Worm (Caenorhabditis elegans) whole organism, L4 larva: ENCODE measurements around the gene M60.4.

Experiments
- F26F4.8 ChIP-seq: fragments of 200-800 bp; sonication (Bioruptor generic); conservative IDR thresholded peaks from 2 replicates; pipeline ENCODE4 v1.3.6; 2022; ENCODE audit warnings: missing genetic modification characterization, missing compliant biosample characterization
- T26A8.4 ChIP-seq: fragments of 200-800 bp; sonication (Bioruptor generic); IDR thresholded peaks from 2 replicates; pipeline ENCODE4 v1.3.6; 2022; ENCODE audit warnings: missing genetic modification characterization, missing compliant biosample characterization
- Y48G9A.11 ChIP-seq: fragments of 200-800 bp; sonication (Bioruptor generic); IDR thresholded peaks from 2 replicates; pipeline ENCODE4 v1.3.6; 2022; ENCODE audit warnings: missing genetic modification reagents, missing genetic modification characterization, missing compliant biosample characterization
- Y5F2A.4 ChIP-seq: fragments of 200-800 bp; sonication (Bioruptor generic); optimal IDR thresholded peaks from 2 replicates; lab custom pipeline; 2018; ENCODE audit warnings: mild to moderate bottlenecking, missing genetic modification characterization, missing compliant biosample characterization
- Y75B8A.6 ChIP-seq: fragments of 200-800 bp; sonication (Bioruptor generic); IDR thresholded peaks from 2 replicates; pipeline ENCODE4 v1.3.6; 2022; ENCODE audit warnings: missing genetic modification reagents, missing genetic modification characterization, missing compliant biosample characterization
- aha-1 ChIP-seq: fragments of 150-350 bp; peaks from one replicate; lab custom pipeline; 2014; ENCODE audit warnings: missing biosample characterization, missing genetic modification characterization
- aly-2 ChIP-seq: sonication (generic microtip); optimal IDR thresholded peaks from 2 replicates; lab custom pipeline; 2018; ENCODE audit warnings: missing biosample characterization, missing genetic modification characterization
- ceh-20 ChIP-seq: fragments of 200-800 bp; sonication (Bioruptor generic); IDR thresholded peaks from 2 replicates; pipeline ENCODE4 v1.3.6; 2022; ENCODE audit warnings: missing genetic modification reagents, missing genetic modification characterization, missing compliant biosample characterization
- ceh-28 ChIP-seq: fragments of 150-350 bp; optimal IDR thresholded peaks from 2 replicates; lab custom pipeline; 2014; ENCODE audit warnings: missing biosample characterization, missing genetic modification reagents, missing genetic modification characterization
- ceh-32 ChIP-seq: sonication (generic microtip); optimal IDR thresholded peaks from 2 replicates; lab custom pipeline; 2016; ENCODE audit warnings: mild to moderate bottlenecking, missing genetic modification characterization, missing compliant biosample characterization; ENCODE audit not compliant: poor library complexity
- ceh-44 ChIP-seq: fragments of 200-800 bp; sonication (Bioruptor generic); IDR thresholded peaks from 2 replicates; pipeline ENCODE4 v1.3.6; 2022; ENCODE audit warnings: missing genetic modification reagents, missing genetic modification characterization, missing compliant biosample characterization
- ceh-62 ChIP-seq: sonication (generic microtip); optimal IDR thresholded peaks from 2 replicates; lab custom pipeline; 2017; ENCODE audit warnings: missing biosample characterization, missing genetic modification characterization
- ceh-82 ChIP-seq: sonication (generic microtip); optimal IDR thresholded peaks from 2 replicates; lab custom pipeline; 2017; ENCODE audit warnings: missing biosample characterization, missing genetic modification characterization
- daf-19 ChIP-seq: fragments of 200-800 bp; sonication (Bioruptor generic); conservative IDR thresholded peaks from 2 replicates; pipeline ENCODE4 v1.3.6; 2022; ENCODE audit warnings: missing genetic modification characterization, missing compliant biosample characterization
- daf-8 ChIP-seq: fragments of 200-800 bp; sonication (Bioruptor generic); IDR thresholded peaks from 2 replicates; pipeline ENCODE4 v1.3.6; 2022; ENCODE audit warnings: missing genetic modification characterization, missing compliant biosample characterization
- dmd-8 ChIP-seq: fragments of 200-800 bp; sonication (Bioruptor generic); IDR thresholded peaks from 2 replicates; pipeline ENCODE4 v1.3.6; 2022; ENCODE audit warnings: missing genetic modification characterization, missing compliant biosample characterization
- dmd-9 ChIP-seq: fragments of 200-800 bp; sonication (Bioruptor generic); IDR thresholded peaks from 2 replicates; pipeline ENCODE4 v1.3.6; 2022; ENCODE audit warnings: missing genetic modification reagents, missing genetic modification characterization, missing compliant biosample characterization
- duxl-1 ChIP-seq: sonication (generic microtip); optimal IDR thresholded peaks from 2 replicates; lab custom pipeline; 2016; ENCODE audit warnings: mild to moderate bottlenecking, missing genetic modification characterization, moderate library complexity, missing compliant biosample characterization; ENCODE audit not compliant: poor library complexity
- egl-43 ChIP-seq: fragments of 200-800 bp; sonication (Bioruptor generic); IDR thresholded peaks from 2 replicates; pipeline ENCODE4 v1.3.6; 2022; ENCODE audit warnings: missing genetic modification reagents, missing genetic modification characterization, missing compliant biosample characterization
- fkh-10 ChIP-seq: fragments of 150-350 bp; optimal IDR thresholded peaks from 2 replicates; lab custom pipeline; 2014; ENCODE audit warnings: missing biosample characterization, missing genetic modification reagents, missing genetic modification characterization
- gei-8 ChIP-seq: fragments of 200-800 bp; sonication (Bioruptor generic); optimal IDR thresholded peaks from 2 replicates; lab custom pipeline; 2018; ENCODE audit warnings: mild to moderate bottlenecking, missing genetic modification characterization, missing compliant biosample characterization
- hlh-11 ChIP-seq: fragments of 200-800 bp; sonication (Bioruptor generic); optimal IDR thresholded peaks from 2 replicates; lab custom pipeline; 2018; ENCODE audit warnings: mild to moderate bottlenecking, missing genetic modification characterization, missing compliant biosample characterization
- jun-1 ChIP-seq: fragments of 150-350 bp; optimal IDR thresholded peaks from 2 replicates; lab custom pipeline; 2014; ENCODE audit warnings: missing biosample characterization, missing genetic modification reagents, missing genetic modification characterization
- lim-7 ChIP-seq: fragments of 200-800 bp; sonication (Bioruptor generic); IDR thresholded peaks from 2 replicates; pipeline ENCODE4 v1.3.6; 2022; ENCODE audit warnings: missing genetic modification characterization, missing compliant biosample characterization
- lin-15B ChIP-seq: fragments of 150-350 bp; sonication (generic microtip); optimal IDR thresholded peaks from 3 replicates; lab custom pipeline; 2014; ENCODE audit warnings: missing biosample characterization, missing genetic modification characterization
- lin-38 ChIP-seq: fragments of 200-800 bp; sonication (Bioruptor generic); IDR thresholded peaks from 2 replicates; pipeline ENCODE4 v1.3.6; 2022; ENCODE audit warnings: missing genetic modification reagents, missing genetic modification characterization, missing compliant biosample characterization
- lir-3 ChIP-seq: sonication (generic microtip); optimal IDR thresholded peaks from 2 replicates; lab custom pipeline; 2016; ENCODE audit warnings: mild to moderate bottlenecking, missing genetic modification characterization, missing compliant biosample characterization
- mdl-1 ChIP-seq, 2 experiments: fragments of 150-350 bp in 1 of 2; sonication (generic microtip) in 1 of 2; optimal IDR thresholded peaks; 2 replicates each; lab custom pipeline; 2014 to 2017; ENCODE audit warnings: missing biosample characterization in 2 of 2, missing genetic modification characterization in 2 of 2
- mep-1 ChIP-seq: fragments of 150-350 bp; sonication (generic microtip); optimal IDR thresholded peaks from 3 replicates; lab custom pipeline; 2014; ENCODE audit warnings: missing biosample characterization, missing genetic modification characterization
- nhr-10 ChIP-seq: fragments of 150-350 bp; optimal IDR thresholded peaks from 2 replicates; lab custom pipeline; 2014; ENCODE audit warnings: missing biosample characterization, missing genetic modification characterization
- nhr-237 ChIP-seq: sonication (generic microtip); optimal IDR thresholded peaks from 2 replicates; lab custom pipeline; 2017; ENCODE audit warnings: missing biosample characterization, missing genetic modification characterization
- nhr-28 ChIP-seq: fragments of 150-350 bp; optimal IDR thresholded peaks from 2 replicates; lab custom pipeline; 2014; ENCODE audit warnings: missing biosample characterization, missing genetic modification characterization
- nhr-41 ChIP-seq: fragments of 200-800 bp; sonication (Bioruptor generic); IDR thresholded peaks from 2 replicates; pipeline ENCODE4 v1.3.6; 2022; ENCODE audit warnings: missing genetic modification reagents, missing genetic modification characterization, missing compliant biosample characterization
- nhr-48 ChIP-seq: sonication (generic microtip); optimal IDR thresholded peaks from 2 replicates; lab custom pipeline; 2016; ENCODE audit warnings: mild to moderate bottlenecking, missing genetic modification characterization, missing compliant biosample characterization
- nhr-6 ChIP-seq: fragments of 150-350 bp; optimal IDR thresholded peaks from 2 replicates; lab custom pipeline; 2014; ENCODE audit warnings: missing biosample characterization, missing genetic modification characterization
- nhr-77 ChIP-seq: fragments of 150-350 bp; optimal IDR thresholded peaks from 2 replicates; lab custom pipeline; 2014; ENCODE audit warnings: missing biosample characterization, missing genetic modification characterization
- pha-4 ChIP-seq, 2 experiments: fragments of 150-350 bp in 1 of 2; fragments of 200-800 bp in 1 of 2; sonication (Bioruptor generic) in 1 of 2; IDR thresholded peaks in 1 of 2; optimal IDR thresholded peaks in 1 of 2; 2 replicates each; pipeline versions ENCODE4 v1.3.6 to Lab custom; 2014 to 2022; ENCODE audit warnings: missing genetic modification characterization in 2 of 2, missing genetic modification reagents in 2 of 2, missing biosample characterization in 1 of 2, missing compliant biosample characterization in 1 of 2
- php-3 ChIP-seq: fragments of 200-800 bp; sonication (Bioruptor generic); IDR thresholded peaks from 2 replicates; pipeline ENCODE4 v1.3.6; 2022; ENCODE audit warnings: missing genetic modification reagents, missing genetic modification characterization, missing compliant biosample characterization
- skn-1 ChIP-seq: fragments of 150-350 bp; optimal IDR thresholded peaks from 2 replicates; lab custom pipeline; 2014; ENCODE audit warnings: missing biosample characterization, missing genetic modification characterization
- snpc-4 ChIP-seq: fragments of 150-350 bp; optimal IDR thresholded peaks from 2 replicates; lab custom pipeline; 2014; ENCODE audit warnings: missing biosample characterization, missing genetic modification characterization
- tag-97 ChIP-seq: fragments of 200-800 bp; sonication (Bioruptor generic); IDR thresholded peaks from 2 replicates; pipeline ENCODE4 v1.3.6; 2022; ENCODE audit warnings: missing genetic modification characterization, missing compliant biosample characterization
- unc-130 ChIP-seq: sonication (generic microtip); optimal IDR thresholded peaks from 2 replicates; lab custom pipeline; 2016; ENCODE audit warnings: missing genetic modification reagents, missing genetic modification characterization, missing compliant biosample characterization
- unc-62 ChIP-seq, 3 experiments: fragments of 150-350 bp in 1 of 3; sonication (generic microtip); optimal IDR thresholded peaks in 2 of 3; peaks in 1 of 3; 1 replicate in 1 of 3; 2 replicates in 2 of 3; lab custom pipeline; 2014 to 2017; ENCODE audit warnings: missing biosample characterization in 3 of 3, missing genetic modification characterization in 3 of 3, missing genetic modification reagents in 3 of 3, missing genotype in 1 of 3
- vab-7 ChIP-seq: fragments of 200-800 bp; sonication (Bioruptor generic); IDR thresholded peaks from 2 replicates; pipeline ENCODE4 v1.3.6; 2022; ENCODE audit warnings: missing genetic modification reagents, missing genetic modification characterization, missing compliant biosample characterization
- zfp-2 ChIP-seq: sonication (generic microtip); optimal IDR thresholded peaks from 2 replicates; lab custom pipeline; 2016; ENCODE audit warnings: mild to moderate bottlenecking, missing genetic modification characterization, missing compliant biosample characterization
- zip-2 ChIP-seq: fragments of 150-350 bp; optimal IDR thresholded peaks from 2 replicates; lab custom pipeline; 2014; ENCODE audit warnings: missing biosample characterization, missing genetic modification characterization
- ztf-7 ChIP-seq: fragments of 150-350 bp; optimal IDR thresholded peaks from 2 replicates; lab custom pipeline; 2014; ENCODE audit warnings: missing biosample characterization, missing genetic modification characterization

Gene M60.4

DNA sequence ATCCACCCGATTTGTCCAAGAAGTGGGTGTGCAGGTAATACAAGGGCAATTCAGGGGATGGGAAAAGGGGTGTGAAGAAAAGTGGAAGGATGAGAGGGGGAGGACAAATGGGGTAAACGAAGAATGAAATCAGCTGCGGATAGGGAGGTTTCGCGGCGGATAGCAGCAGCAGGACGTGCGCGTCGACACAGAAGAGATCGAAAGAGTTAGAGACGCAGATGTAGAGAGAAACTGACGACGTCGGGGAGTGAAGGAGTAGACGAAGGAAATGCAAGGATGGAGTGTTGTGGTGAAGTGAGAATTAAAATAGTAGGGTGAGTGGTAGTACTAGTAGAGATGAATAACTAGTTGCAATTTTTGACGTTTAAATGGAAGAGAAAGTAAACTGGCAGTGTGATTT is 16.2 kb upstream of the M60.4 start, which contains the start of gene M60.6 (continued):
- TF ChIP-seq ceh-32 (tag; lab: Kevin White, UChicago) (no peak), ztf-7 (tag; lab: Kevin White, UChicago) (no peak), snpc-4 (tag; lab: Kevin White, UChicago) (no peak)
- TF ChIP-seq, all 104 proteins: peak for 10

- no peak for TF ChIP-seq mdl-1 (tag; optimal IDR thresholded peaks at IDR 0.05; lab: Kevin White, UChicago)
- no peak for TF ChIP-seq lim-7 (GFP tag; lab: Robert Waterston, UW)
- no peak for TF ChIP-seq nhr-6 (tag; lab: Kevin White, UChicago)
- no peak for TF ChIP-seq nhr-10 (tag; lab: Kevin White, UChicago)
- no peak for TF ChIP-seq vab-7 (GFP tag; lab: Robert Waterston, UW)
- no peak for TF ChIP-seq mep-1
- TF ChIP-seq nhr-48 (tag; lab: Kevin White, UChicago) = no peak
- TF ChIP-seq pha-4 (GFP tag; IDR thresholded peaks at IDR 0.05; lab: Robert Waterston, UW) = no peak
- TF ChIP-seq pha-4 (tag; optimal IDR thresholded peaks at IDR 0.05; lab: Kevin White, UChicago) = no peak
- no peak for TF ChIP-seq T26A8.4 (GFP tag; lab: Robert Waterston, UW)
- TF ChIP-seq nhr-41 (GFP tag; lab: Robert Waterston, UW) = no peak
- TF ChIP-seq Y75B8A.6 (GFP tag; lab: Robert Waterston, UW) = no peak
- no peak for TF ChIP-seq ceh-28 (tag; lab: Kevin White, UChicago)
- no peak for TF ChIP-seq hlh-11 (tag; lab: Kevin White, UChicago)
- no peak for TF ChIP-seq dmd-9 (GFP tag; lab: Robert Waterston, UW)
- peak in 1 of 2 experiments; percentile 70 for TF ChIP-seq unc-62 (GFP tag; optimal IDR thresholded peaks at IDR 0.05 in 1 of 2; lab: Kevin White, UChicago)
- TF ChIP-seq unc-62 (tag; optimal IDR thresholded peaks at IDR 0.05; lab: Kevin White, UChicago) = no peak
- no peak for TF ChIP-seq zfp-2 (tag; lab: Kevin White, UChicago)
- TF ChIP-seq daf-19 = no peak
- no peak for TF ChIP-seq jun-1
- TF ChIP-seq aha-1 (tag; lab: Kevin White, UChicago) = peak; percentile 67
- TF ChIP-seq fkh-10 (GFP tag; lab: Kevin White, UChicago) = no peak
- no peak for TF ChIP-seq duxl-1 (tag; lab: Kevin White, UChicago)
- no peak for TF ChIP-seq Y5F2A.4 (GFP tag; lab: Kevin White, UChicago)
- no peak for TF ChIP-seq dmd-8
- no peak for TF ChIP-seq lir-3 (tag; lab: Kevin White, UChicago)
- TF ChIP-seq nhr-28 (tag; lab: Kevin White, UChicago) = peak; percentile 53
- TF ChIP-seq unc-130 (GFP tag; lab: Kevin White, UChicago) = no peak
- TF ChIP-seq, all 104 proteins: peak for 3
Observed at ce11 chrX:8247088-8247487, 11.0 kb upstream of the M60.4 start.

DNA sequence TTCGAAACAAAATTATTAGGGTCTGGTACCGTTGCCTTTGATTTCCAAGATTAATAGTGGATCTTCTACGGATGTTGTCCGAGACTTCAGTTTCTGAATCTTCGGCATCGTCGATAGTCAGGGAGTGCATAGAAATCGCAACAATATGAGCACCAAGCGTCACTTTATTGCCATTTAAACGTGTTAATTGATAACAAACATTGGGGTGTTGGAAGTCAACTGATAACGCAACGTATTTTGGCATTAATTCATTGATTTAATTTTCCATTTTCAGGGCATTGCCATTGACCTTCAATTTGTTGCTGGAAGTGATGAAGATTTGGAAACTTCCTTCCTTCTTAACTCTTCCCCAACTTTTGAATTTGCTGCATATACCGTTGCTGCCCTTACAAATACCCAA is 10.0 kb upstream of the M60.4 start, which contains the start of gene kqt-2:
kqt-2 (minus strand) TSS at position 244 of the 400 bp plus-strand sequence.
- TF ChIP-seq skn-1 (no peak), nhr-41 (GFP tag; lab: Robert Waterston, UW) (no peak), nhr-77 (tag; lab: Kevin White, UChicago) (peak; percentile 36), gei-8 (GFP tag; lab: Kevin White, UChicago) (no peak), unc-62 (GFP tag; optimal IDR thresholded peaks at IDR 0.05 in 1 of 2; lab: Kevin White, UChicago) (no peak), unc-62 (tag; optimal IDR thresholded peaks at IDR 0.05; lab: Kevin White, UChicago) (no peak), lir-3 (tag; lab: Kevin White, UChicago) (no peak), jun-1 (no peak), zfp-2 (tag; lab: Kevin White, UChicago) (no peak), egl-43 (GFP tag; lab: Robert Waterston, UW) (no peak), pha-4 (GFP tag; IDR thresholded peaks at IDR 0.05; lab: Robert Waterston, UW) (no peak), pha-4 (tag; optimal IDR thresholded peaks at IDR 0.05; lab: Kevin White, UChicago) (no peak), ceh-82 (no peak), php-3 (GFP tag; lab: Robert Waterston, UW) (peak; percentile 21; the same call in 1 of the 2 replicates), aly-2 (tag; lab: Kevin White, UChicago) (no peak), ceh-44 (GFP tag; lab: Robert Waterston, UW) (no peak), Y75B8A.6 (GFP tag; lab: Robert Waterston, UW) (no peak), lin-38 (GFP tag; lab: Robert Waterston, UW) (no peak), nhr-28 (tag; lab: Kevin White, UChicago) (peak; percentile 43), F26F4.8 (GFP tag; lab: Robert Waterston, UW) (no peak), tag-97 (GFP tag; lab: Robert Waterston, UW) (no peak), mdl-1 (tag; optimal IDR thresholded peaks at IDR 0.05; lab: Kevin White, UChicago) (no peak), zip-2 (no peak), ceh-32 (tag; lab: Kevin White, UChicago) (no peak), lin-15B (tag; lab: Kevin White, UChicago) (no peak), unc-130 (GFP tag; lab: Kevin White, UChicago) (no peak), ceh-20 (GFP tag; lab: Robert Waterston, UW) (no peak), daf-8 (GFP tag; lab: Robert Waterston, UW) (no peak), ceh-62 (tag; lab: Kevin White, UChicago) (no peak), Y48G9A.11 (GFP tag; lab: Robert Waterston, UW) (no peak), nhr-237 (tag; lab: Kevin White, UChicago) (no peak)
